Worm (Caenorhabditis elegans) whole organism, L1 larva: ENCODE measurements around the gene nhr-76.
A peak's percentile ranks its signal among the peaks of the same experiment; 100 is the strongest.

Source experiments
- C04F5.9 ChIP-seq: sonication (generic microtip); optimal IDR thresholded peaks from 2 replicates; lab custom pipeline; 2016; ENCODE audit warnings: missing genetic modification characterization, missing compliant biosample characterization
- C34B4.2 ChIP-seq: sonication (generic microtip); optimal IDR thresholded peaks from 2 replicates; lab custom pipeline; 2017; ENCODE audit warnings: mild to moderate bottlenecking, missing genetic modification characterization, missing compliant biosample characterization
- alr-1 ChIP-seq: fragments of 200-800 bp; sonication (Bioruptor generic); optimal IDR thresholded peaks from 2 replicates; lab custom pipeline; 2018; ENCODE audit warnings: borderline replicate concordance, mild to moderate bottlenecking, missing genetic modification characterization, missing compliant biosample characterization
- aly-2 ChIP-seq: fragments of 150-350 bp; optimal IDR thresholded peaks from 2 replicates; lab custom pipeline; 2014; ENCODE audit warnings: missing biosample characterization, missing genetic modification characterization
- ama-1 ChIP-seq: fragments of 150-350 bp; optimal IDR thresholded peaks from 2 replicates; lab custom pipeline; 2014
- blmp-1 ChIP-seq: fragments of 150-350 bp; optimal IDR thresholded peaks from 2 replicates; lab custom pipeline; 2014; ENCODE audit warnings: missing biosample characterization, missing genetic modification characterization
- ceh-63 ChIP-seq: fragments of 200-800 bp; sonication (Bioruptor generic); optimal IDR thresholded peaks from 2 replicates; lab custom pipeline; 2018; ENCODE audit warnings: mild to moderate bottlenecking, missing genetic modification characterization, missing compliant biosample characterization
- ceh-82 ChIP-seq, 3 experiments: fragments of 150-350 bp in 1 of 3; sonication (generic microtip) in 2 of 3; optimal IDR thresholded peaks; 2 replicates each; lab custom pipeline; 2014 to 2017; ENCODE audit warnings: missing biosample characterization in 3 of 3, missing genetic modification characterization in 3 of 3
- ceh-88 ChIP-seq: fragments of 200-800 bp; sonication (Bioruptor generic); IDR thresholded peaks from 2 replicates; pipeline ENCODE4 v1.3.6; 2022; ENCODE audit warnings: missing genetic modification characterization, missing compliant biosample characterization
- efl-3 ChIP-seq: fragments of 200-800 bp; sonication (Bioruptor generic); optimal IDR thresholded peaks from 2 replicates; lab custom pipeline; 2018; ENCODE audit warnings: mild to moderate bottlenecking, missing genetic modification characterization, missing compliant biosample characterization
- egl-13 ChIP-seq: sonication (generic microtip); optimal IDR thresholded peaks from 2 replicates; lab custom pipeline; 2016; ENCODE audit warnings: missing genotype, missing genetic modification reagents, missing genetic modification characterization, missing compliant biosample characterization
- egl-27 ChIP-seq, 2 experiments: fragments of 150-350 bp in 1 of 2; sonication (generic microtip); optimal IDR thresholded peaks; 3 replicates each; lab custom pipeline; 2017 to 2018; ENCODE audit warnings: missing biosample characterization in 2 of 2, missing genetic modification characterization in 2 of 2, missing genetic modification reagents in 2 of 2
- elt-3 ChIP-seq, 6 experiments: fragments of 150-350 bp in 1 of 6; sonication (generic microtip); optimal IDR thresholded peaks; 2 replicates each; lab custom pipeline; 2017 to 2018; ENCODE audit warnings: missing biosample characterization in 6 of 6, missing genetic modification characterization in 6 of 6, inconsistent platforms in 1 of 6
- fkh-10 ChIP-seq: sonication (generic microtip); optimal IDR thresholded peaks from 2 replicates; lab custom pipeline; 2017; ENCODE audit warnings: missing biosample characterization, missing genetic modification reagents, missing genetic modification characterization
- fkh-4 ChIP-seq: sonication (generic microtip); optimal IDR thresholded peaks from 2 replicates; lab custom pipeline; 2016; ENCODE audit warnings: missing compliant biosample characterization, missing genetic modification characterization, borderline replicate concordance
- grh-1 ChIP-seq: fragments of 200-800 bp; sonication (Bioruptor generic); IDR thresholded peaks from 2 replicates; pipeline ENCODE4 v1.3.6; 2022; ENCODE audit warnings: missing genetic modification reagents, missing genetic modification characterization, missing compliant biosample characterization
- hlh-17 ChIP-seq: fragments of 200-800 bp; sonication (Bioruptor generic); optimal IDR thresholded peaks from 2 replicates; lab custom pipeline; 2018; ENCODE audit warnings: missing genetic modification characterization, mild to moderate bottlenecking, missing compliant biosample characterization, moderate library complexity, borderline replicate concordance
- hlh-4 ChIP-seq: sonication (generic microtip); optimal IDR thresholded peaks from 2 replicates; lab custom pipeline; 2016; ENCODE audit warnings: mild to moderate bottlenecking, missing genetic modification characterization, missing compliant biosample characterization
- hpl-2 ChIP-seq: fragments of 150-350 bp; optimal IDR thresholded peaks from 2 replicates; lab custom pipeline; 2014; ENCODE audit warnings: missing biosample characterization, missing genetic modification reagents, missing genetic modification characterization
- isw-1 ChIP-seq: fragments of 200-800 bp; sonication (Bioruptor generic); IDR thresholded peaks from 2 replicates; pipeline ENCODE4 v1.3.6; 2022; ENCODE audit warnings: missing genetic modification characterization, missing compliant biosample characterization
- jun-1 ChIP-seq: fragments of 150-350 bp; optimal IDR thresholded peaks from 2 replicates; lab custom pipeline; 2014; ENCODE audit warnings: missing biosample characterization, missing genetic modification reagents, missing genetic modification characterization
- lin-14 ChIP-seq: fragments of 200-800 bp; sonication (Bioruptor generic); optimal IDR thresholded peaks from 2 replicates; lab custom pipeline; 2018; ENCODE audit warnings: mild to moderate bottlenecking, missing genetic modification characterization, moderate library complexity, missing compliant biosample characterization
- lin-15B ChIP-seq: fragments of 150-350 bp; sonication (generic microtip); optimal IDR thresholded peaks from 3 replicates; lab custom pipeline; 2014; ENCODE audit warnings: missing biosample characterization, missing genetic modification characterization
- lin-35 ChIP-seq, 2 experiments: fragments of 150-350 bp; optimal IDR thresholded peaks; 2 replicates each; lab custom pipeline; 2014; ENCODE audit warnings: missing biosample characterization in 2 of 2, missing genetic modification characterization in 2 of 2, missing genetic modification reagents in 2 of 2
- lin-39 ChIP-seq: fragments of 150-350 bp; optimal IDR thresholded peaks from 2 replicates; lab custom pipeline; 2014; ENCODE audit warnings: missing biosample characterization, missing genetic modification reagents, missing genetic modification characterization
- lsy-2 ChIP-seq, 2 experiments: fragments of 150-350 bp; optimal IDR thresholded peaks; 2 replicates each; lab custom pipeline; 2014; ENCODE audit warnings: missing biosample characterization in 2 of 2, missing genetic modification characterization in 2 of 2
- mab-9 ChIP-seq: fragments of 200-800 bp; sonication (Bioruptor generic); IDR thresholded peaks from 2 replicates; pipeline ENCODE4 v1.3.6; 2022; ENCODE audit warnings: missing genetic modification reagents, missing genetic modification characterization, missing compliant biosample characterization
- mef-2 ChIP-seq: fragments of 150-350 bp; optimal IDR thresholded peaks from 2 replicates; lab custom pipeline; 2014; ENCODE audit warnings: missing biosample characterization, missing genetic modification characterization
- mep-1 ChIP-seq: fragments of 150-350 bp; optimal IDR thresholded peaks from 2 replicates; lab custom pipeline; 2014; ENCODE audit warnings: missing biosample characterization, missing genetic modification characterization
- nhr-19 ChIP-seq: fragments of 200-800 bp; sonication (Bioruptor generic); conservative IDR thresholded peaks from 2 replicates; pipeline ENCODE4 v1.3.6; 2022; ENCODE audit warnings: missing genetic modification characterization, missing compliant biosample characterization
- nhr-20 ChIP-seq: sonication (generic microtip); optimal IDR thresholded peaks from 2 replicates; lab custom pipeline; 2016; ENCODE audit warnings: mild to moderate bottlenecking, missing genetic modification characterization, missing compliant biosample characterization
- nhr-28 ChIP-seq: fragments of 150-350 bp; optimal IDR thresholded peaks from 2 replicates; lab custom pipeline; 2014; ENCODE audit warnings: missing biosample characterization, missing genetic modification characterization
- nhr-76 ChIP-seq: sonication (generic microtip); optimal IDR thresholded peaks from 2 replicates; lab custom pipeline; 2017; ENCODE audit warnings: missing biosample characterization, missing genetic modification characterization
- nhr-77 ChIP-seq: fragments of 150-350 bp; optimal IDR thresholded peaks from 2 replicates; lab custom pipeline; 2014; ENCODE audit warnings: missing biosample characterization, missing genetic modification characterization
- nhr-84 ChIP-seq: sonication (generic microtip); optimal IDR thresholded peaks from 2 replicates; lab custom pipeline; 2017; ENCODE audit warnings: missing biosample characterization, missing genetic modification characterization
- nhr-85 ChIP-seq: sonication (generic microtip); peaks from one replicate; lab custom pipeline; 2016; ENCODE audit warnings: missing genetic modification characterization, inconsistent platforms, missing compliant biosample characterization
- pqm-1 ChIP-seq: sonication (generic microtip); optimal IDR thresholded peaks from 3 replicates; lab custom pipeline; 2017; ENCODE audit warnings: missing biosample characterization, missing genetic modification characterization
- snpc-4 ChIP-seq: fragments of 150-350 bp; optimal IDR thresholded peaks from 2 replicates; lab custom pipeline; 2014; ENCODE audit warnings: missing biosample characterization, missing genetic modification characterization
- snu-23 ChIP-seq: sonication (generic microtip); optimal IDR thresholded peaks from 2 replicates; lab custom pipeline; 2016; ENCODE audit warnings: missing genetic modification characterization, missing compliant biosample characterization
- sptf-1 ChIP-seq: fragments of 150-350 bp; optimal IDR thresholded peaks from 2 replicates; lab custom pipeline; 2014; ENCODE audit warnings: missing biosample characterization, missing genetic modification characterization
- sup-37 ChIP-seq: fragments of 200-800 bp; sonication (Bioruptor generic); optimal IDR thresholded peaks from 2 replicates; lab custom pipeline; 2018; ENCODE audit warnings: mild to moderate bottlenecking, missing genetic modification characterization, missing compliant biosample characterization
- tbx-2 ChIP-seq: sonication (generic microtip); optimal IDR thresholded peaks from 2 replicates; lab custom pipeline; 2016; ENCODE audit warnings: missing genetic modification characterization, missing compliant biosample characterization
- unc-30 ChIP-seq: sonication (generic microtip); optimal IDR thresholded peaks from 2 replicates; lab custom pipeline; 2017; ENCODE audit warnings: missing biosample characterization, missing genetic modification characterization
- unc-62 ChIP-seq: fragments of 150-350 bp; optimal IDR thresholded peaks from 2 replicates; lab custom pipeline; 2014; ENCODE audit warnings: missing biosample characterization, missing genetic modification reagents, missing genetic modification characterization
- vab-15 ChIP-seq: sonication (generic microtip); optimal IDR thresholded peaks from 2 replicates; lab custom pipeline; 2017; ENCODE audit warnings: missing genotype, mild to moderate bottlenecking, missing genetic modification characterization, missing compliant biosample characterization
- xbp-1 ChIP-seq: sonication (generic microtip); optimal IDR thresholded peaks from 2 replicates; lab custom pipeline; 2016; ENCODE audit warnings: missing genetic modification characterization, missing compliant biosample characterization
- zag-1 ChIP-seq: fragments of 150-350 bp; optimal IDR thresholded peaks from 2 replicates; lab custom pipeline; 2014; ENCODE audit warnings: missing biosample characterization, missing genetic modification characterization
- ztf-11 ChIP-seq, 2 experiments: sonication (generic microtip); optimal IDR thresholded peaks; 2 replicates each; lab custom pipeline; 2016 to 2017; ENCODE audit warnings: missing genetic modification characterization in 2 of 2, missing biosample characterization in 1 of 2, missing compliant biosample characterization in 1 of 2

nhr-76 gene

ce11 chrIV:654526-655440 is 27.4 kb downstream of the nhr-76 start, which contains the start of the genes rpl-15 and K11H12.8 (continued):
- TF ChIP-seq egl-27 (tag; optimal IDR thresholded peaks at IDR 0.05; lab: Kevin White, UChicago) (peak; percentile 44 to 98), lsy-2 (tag; optimal IDR thresholded peaks at IDR 0.05; lab: Kevin White, UChicago) (peak; percentile 100), tbx-2 (peak; percentile 100), egl-13 (peak; percentile 100), sup-37 (GFP tag; lab: Kevin White, UChicago) (peak; percentile 99), lin-14 (GFP tag; lab: Kevin White, UChicago) (peak; percentile 100), mep-1 (peak; percentile 100), snpc-4 (tag; lab: Kevin White, UChicago) (peak; percentile 97), blmp-1 (tag; lab: Kevin White, UChicago) (peak; percentile 92), vab-15 (tag; lab: Kevin White, UChicago) (peak; percentile 99), ztf-11 (tag; optimal IDR thresholded peaks at IDR 0.05; lab: Kevin White, UChicago) (peak; percentile 58 to 100), alr-1 (tag; lab: Kevin White, UChicago) (no peak), nhr-85 (tag; lab: Kevin White, UChicago) (peak; percentile 100), lin-15B (peak; percentile 98), mab-9 (GFP tag; lab: Robert Waterston, UW) (peak; percentile 99), sptf-1 (tag; lab: Kevin White, UChicago) (no peak), efl-3 (GFP tag; lab: Kevin White, UChicago) (peak; percentile 86), hlh-4 (tag; lab: Kevin White, UChicago) (peak; percentile 91), ceh-82 (tag; optimal IDR thresholded peaks at IDR 0.05; lab: Kevin White, UChicago) (peak; percentile 100), nhr-76 (tag; lab: Kevin White, UChicago) (peak; percentile 93), unc-30 (no peak), snu-23 (GFP tag; lab: Kevin White, UChicago) (peak; percentile 100), aly-2 (tag; lab: Kevin White, UChicago) (peak; percentile 98), ceh-88 (GFP tag; lab: Robert Waterston, UW) (peak; percentile 100), ama-1 (lab: Kevin White, UChicago) (peak; percentile 91), nhr-19 (GFP tag; lab: Robert Waterston, UW) (peak; percentile 100), zag-1 (tag; lab: Kevin White, UChicago) (peak; percentile 97), lin-35 (GFP tag; optimal IDR thresholded peaks at IDR 0.05; lab: Kevin White, UChicago) (peak; percentile 95 to 97), hpl-2 (peak; percentile 96), elt-3 (tag; optimal IDR thresholded peaks at IDR 0.05; lab: Kevin White, UChicago) (peak; percentile 99 to 100 (median 100)), isw-1 (GFP tag; lab: Robert Waterston, UW) (peak; percentile 99), C34B4.2 (tag; lab: Kevin White, UChicago) (peak; percentile 89), lin-39 (peak; percentile 98), mef-2 (tag; lab: Kevin White, UChicago) (peak; percentile 98), C04F5.9 (tag; lab: Kevin White, UChicago) (peak; percentile 98), ceh-63 (GFP tag; lab: Kevin White, UChicago) (peak; percentile 93), hlh-17 (no peak), pqm-1 (peak; percentile 89), jun-1 (tag; lab: Kevin White, UChicago) (peak; percentile 98), fkh-10 (peak; percentile 99), fkh-4 (tag; lab: Kevin White, UChicago) (peak; percentile 95), nhr-28 (tag; lab: Kevin White, UChicago) (peak; percentile 33), unc-62 (peak; percentile 83), nhr-20 (peak; percentile 100), nhr-84 (tag; lab: Kevin White, UChicago) (peak; percentile 84), xbp-1 (tag; lab: Kevin White, UChicago) (peak; percentile 99), grh-1 (peak; percentile 98), nhr-77 (tag; lab: Kevin White, UChicago) (peak; percentile 100)
